Worm (Caenorhabditis elegans): ENCODE data around the gene D2007.1.

DNA sequence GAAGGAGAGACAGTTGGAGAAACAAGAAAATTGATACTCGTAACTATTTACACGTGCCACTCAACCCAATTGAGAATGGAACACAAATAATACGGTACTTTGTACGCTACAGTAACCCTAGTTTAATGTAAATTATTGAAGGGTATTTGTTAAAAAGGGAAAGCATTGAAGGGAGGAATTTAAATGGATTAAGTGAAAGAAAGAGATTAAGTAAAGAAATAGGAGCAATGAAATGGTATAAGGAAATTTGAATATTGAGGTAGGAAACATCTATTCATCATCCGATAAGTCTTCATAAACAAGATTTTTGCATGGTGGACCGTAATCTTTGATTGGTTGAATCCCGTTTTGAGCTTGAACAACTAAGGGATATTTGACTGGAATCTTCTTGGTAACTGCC is 43.9 kb upstream of the D2007.1 start:
- TF ChIP-seq lin-1 (GFP tag; IDR thresholded peaks at IDR 0.05) = no peak
- no peak for TF ChIP-seq pha-4 (GFP tag; IDR thresholded peaks at IDR 0.05)
- TF ChIP-seq pha-4 (tag; optimal IDR thresholded peaks at IDR 0.05) = no peak

Data from whole organism, L4 larva.